Worm (Caenorhabditis elegans): ENCODE data around the gene T09A5.4.

ce11 chrII:7808950-7809349 lies 37.0 kb upstream of the T09A5.4 start:
- TF ChIP-seq cog-1 (tag; optimal IDR thresholded peaks at IDR 0.05) (no peak), med-1 (GFP tag; optimal IDR thresholded peaks at IDR 0.05; ENCODE audit: insufficient read depth) (no peak), tab-1 (GFP tag; IDR thresholded peaks at IDR 0.05) (no peak), T22C8.4 (GFP tag; IDR thresholded peaks at IDR 0.05) (no peak), ztf-23 (GFP tag; IDR thresholded peaks at IDR 0.05) (no peak), flt-1 (GFP tag; IDR thresholded peaks at IDR 0.05) (no peak), ztf-29 (GFP tag; IDR thresholded peaks at IDR 0.05) (no peak)
